Worm (Caenorhabditis elegans): ENCODE results near the gene F16B3.3.
A peak's percentile ranks its signal among the peaks of the same experiment; 100 is the strongest.

F16B3.3 gene

DNA sequence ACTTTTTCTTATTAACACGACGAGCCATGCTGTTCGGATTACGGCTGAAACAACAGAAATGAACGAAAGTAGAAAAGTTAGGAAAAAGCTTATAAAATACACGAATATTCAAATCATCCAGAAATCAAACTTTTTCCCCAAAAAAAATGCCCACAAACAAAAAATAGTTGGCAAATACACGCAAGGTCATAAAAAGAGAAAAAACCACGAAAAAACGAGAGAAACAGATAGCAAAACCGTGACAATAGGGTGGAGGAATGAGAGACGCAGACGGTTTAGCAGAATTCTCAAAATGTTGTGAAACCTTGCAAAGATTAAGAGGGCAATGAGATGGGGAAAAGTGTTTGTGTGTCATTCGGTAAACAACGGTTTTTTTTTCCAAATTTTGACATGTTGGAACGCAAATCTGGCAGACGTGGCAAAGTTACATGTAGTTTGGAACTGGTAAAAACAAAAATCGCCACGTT is 32.0 kb downstream of the F16B3.3 start, which contains the start of gene tank-1 (continued):
- TF ChIP-seq zip-2 (tag; optimal IDR thresholded peaks at IDR 0.05) (no peak), dmd-6 (GFP tag; IDR thresholded peaks at IDR 0.05) (peak; percentile 41; the same call in 1 of the 2 replicates), ceh-32 (tag; optimal IDR thresholded peaks at IDR 0.05; ENCODE audit: poor library complexity) (no peak), madf-9 (GFP tag; conservative IDR thresholded peaks at IDR 0.05) (no peak), ztf-7 (tag; optimal IDR thresholded peaks at IDR 0.05) (no peak), lin-38 (GFP tag; IDR thresholded peaks at IDR 0.05) (no peak), hlh-11 (tag; optimal IDR thresholded peaks at IDR 0.05) (peak; percentile 19), nhr-6 (tag; optimal IDR thresholded peaks at IDR 0.05) (no peak), zfp-3 (GFP tag; conservative IDR thresholded peaks at IDR 0.05) (no peak), saeg-2 (GFP tag; IDR thresholded peaks at IDR 0.05) (no peak), ces-1 (GFP tag; optimal IDR thresholded peaks at IDR 0.05) (no peak), spr-3 (GFP tag; optimal IDR thresholded peaks at IDR 0.05) (no peak), rbr-2 (tag; optimal IDR thresholded peaks at IDR 0.05) (no peak), ceh-20 (GFP tag; IDR thresholded peaks at IDR 0.05) (no peak), dpl-1 (GFP tag; optimal IDR thresholded peaks at IDR 0.05) (no peak), ama-1 (optimal IDR thresholded peaks at IDR 0.05) (no peak), F26F4.8 (GFP tag; conservative IDR thresholded peaks at IDR 0.05) (no peak), spr-1 (tag; optimal IDR thresholded peaks at IDR 0.05) (no peak), lir-3 (tag; optimal IDR thresholded peaks at IDR 0.05) (no peak), unc-62 (GFP tag; optimal IDR thresholded peaks at IDR 0.05 in 1 of 2) (no peak), unc-62 (tag; optimal IDR thresholded peaks at IDR 0.05) (no peak), nhr-237 (tag; optimal IDR thresholded peaks at IDR 0.05) (no peak), tra-1 (GFP tag; IDR thresholded peaks at IDR 0.05) (no peak), aha-1 (tag) (peak; percentile 93), arid-1 (GFP tag; conservative IDR thresholded peaks at IDR 0.05) (no peak), lim-7 (GFP tag; IDR thresholded peaks at IDR 0.05) (no peak), nhr-25 (tag; optimal IDR thresholded peaks at IDR 0.05; ENCODE audit: borderline replicate concordance, insufficient read depth) (peak; percentile 14), ceh-28 (tag; optimal IDR thresholded peaks at IDR 0.05) (no peak), nhr-41 (GFP tag; IDR thresholded peaks at IDR 0.05) (no peak), T26A8.4 (GFP tag; IDR thresholded peaks at IDR 0.05) (no peak), daf-19 (GFP tag; conservative IDR thresholded peaks at IDR 0.05) (no peak), lin-15B (tag; optimal IDR thresholded peaks at IDR 0.05) (no peak), gei-8 (GFP tag; optimal IDR thresholded peaks at IDR 0.05) (no peak), Y5F2A.4 (GFP tag; optimal IDR thresholded peaks at IDR 0.05) (no peak), lin-29 (GFP tag; IDR thresholded peaks at IDR 0.05) (no peak), egl-43 (GFP tag; IDR thresholded peaks at IDR 0.05) (no peak)

DNA sequence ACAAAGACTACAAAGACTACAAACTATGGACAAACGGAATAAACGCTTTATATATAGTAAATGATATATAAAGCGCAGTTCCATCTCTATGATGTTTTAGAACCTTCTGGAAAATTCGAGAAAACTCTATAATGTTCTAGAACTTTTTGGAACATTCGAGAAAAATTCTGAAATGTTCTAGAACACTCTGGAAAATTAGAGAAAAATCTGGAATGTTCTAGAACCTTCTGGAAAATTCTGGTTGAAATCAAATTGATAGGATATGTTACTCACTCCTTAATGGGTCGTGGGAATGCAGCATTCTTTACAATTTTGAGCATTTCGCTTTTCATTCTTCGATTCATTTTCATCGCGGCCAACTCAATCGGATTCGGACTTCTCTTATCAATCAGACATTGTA is 39.2 kb downstream of the F16B3.3 start:
- TF ChIP-seq madf-5 (GFP tag; IDR thresholded peaks at IDR 0.05) (no peak), mdt-29 (GFP tag; IDR thresholded peaks at IDR 0.05) (peak; percentile 68)

DNA sequence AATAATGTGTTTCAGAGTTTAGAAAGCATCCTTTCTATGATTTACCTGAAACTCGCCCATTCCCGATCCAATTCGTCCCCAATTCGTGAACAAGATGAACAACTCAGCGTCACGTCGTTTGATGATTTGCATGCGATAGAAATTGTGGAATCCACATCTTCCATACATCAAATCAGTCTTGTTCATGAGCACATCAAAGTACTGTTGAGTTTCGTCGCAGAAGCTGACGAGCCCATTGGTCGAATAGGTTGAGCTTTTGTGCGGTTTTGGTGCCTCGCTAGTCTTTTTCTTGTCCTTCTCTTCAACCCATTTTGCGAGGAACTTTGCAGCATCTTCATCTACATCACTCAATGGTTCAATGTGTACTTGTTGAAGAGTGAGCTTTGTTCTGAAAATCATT is 39.8 kb downstream of the F16B3.3 start:
- TF ChIP-seq jun-1 (tag; optimal IDR thresholded peaks at IDR 0.05) (no peak), ces-1 (GFP tag; optimal IDR thresholded peaks at IDR 0.05) (no peak), aha-1 (tag) (peak; percentile 73), nhr-237 (tag; optimal IDR thresholded peaks at IDR 0.05) (no peak)
